Worm (Caenorhabditis elegans) whole organism, L1 larva: ENCODE results near the gene tba-8.

Experiments
- dpl-1 ChIP-seq, 3 experiments: fragments of 150-350 bp in 2 of 3; sonication (generic microtip) in 1 of 3; optimal IDR thresholded peaks; 2 replicates each; lab custom pipeline; 2014 to 2017; ENCODE audit warnings: missing biosample characterization in 3 of 3, missing genetic modification characterization in 3 of 3, missing genetic modification reagents in 3 of 3
- lin-39 ChIP-seq: fragments of 150-350 bp; optimal IDR thresholded peaks from 2 replicates; lab custom pipeline; 2014; ENCODE audit warnings: missing biosample characterization, missing genetic modification reagents, missing genetic modification characterization
- sptf-1 ChIP-seq: fragments of 150-350 bp; optimal IDR thresholded peaks from 2 replicates; lab custom pipeline; 2014; ENCODE audit warnings: missing biosample characterization, missing genetic modification characterization

- TF ChIP-seq lin-39 (tag; lab: Kevin White, UChicago): no peak
- no peak for TF ChIP-seq dpl-1 (GFP tag; optimal IDR thresholded peaks at IDR 0.05; lab: Kevin White, UChicago)
- no peak for TF ChIP-seq sptf-1 (tag; lab: Kevin White, UChicago)
Observed at ce11 chrX:9443871-9444270, 14.3 kb downstream of the tba-8 start.
